Worm (Caenorhabditis elegans): ENCODE results near the gene Y66D12A.6.

Gene Y66D12A.6

DNA sequence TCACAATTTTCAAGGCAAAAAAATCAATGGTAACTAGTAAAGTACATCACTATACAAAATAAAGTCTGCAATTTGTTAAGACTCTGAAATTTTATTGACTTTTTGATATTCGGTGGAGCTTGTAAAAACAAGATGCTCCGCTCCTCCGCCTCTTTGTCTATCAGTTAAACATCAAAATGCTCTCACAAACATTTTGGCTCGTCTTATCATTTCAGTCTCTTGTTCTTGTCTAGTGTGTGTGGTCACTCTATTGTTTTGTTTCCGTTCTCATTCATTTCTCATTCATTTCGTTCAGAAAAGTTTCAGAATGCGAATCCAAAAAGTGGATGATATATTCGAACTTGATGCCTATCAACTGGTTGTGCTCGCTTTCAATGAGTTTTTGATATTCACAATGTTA, 33.1 kb downstream of the Y66D12A.6 start, which contains the start of gene Y66D12A.13:
Gene Y66D12A.13 (plus strand): TSS at position 301 of the 400 bp plus-strand sequence.
- TF ChIP-seq him-1 (tag; optimal IDR thresholded peaks at IDR 0.05) (no peak), dao-5 (tag; optimal IDR thresholded peaks at IDR 0.05) (no peak), W03F9.2 (tag; optimal IDR thresholded peaks at IDR 0.05) (no peak)

DNA sequence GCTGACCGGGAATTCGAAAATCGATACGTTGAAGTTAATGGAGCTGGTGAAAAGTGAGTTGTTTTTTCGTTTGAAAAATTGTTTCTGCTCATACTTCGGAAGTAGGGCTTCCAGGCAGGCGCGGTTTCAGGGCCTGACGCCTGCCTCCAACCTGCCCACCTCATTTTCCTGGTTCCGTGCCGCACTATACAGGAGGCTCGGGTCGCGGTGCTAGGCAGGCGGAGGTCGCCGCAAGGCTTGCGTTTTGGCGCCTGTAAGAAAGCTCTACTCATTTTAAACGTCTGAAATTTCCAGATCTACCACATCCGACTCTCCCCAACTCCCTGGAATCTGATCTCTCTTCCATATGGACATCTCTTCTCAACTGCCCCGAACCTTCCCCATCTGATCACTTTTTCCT, 36.3 kb downstream of the Y66D12A.6 start:
- TF ChIP-seq dao-5 (tag; optimal IDR thresholded peaks at IDR 0.05) (no peak), him-1 (tag; optimal IDR thresholded peaks at IDR 0.05) (no peak), W03F9.2 (tag; optimal IDR thresholded peaks at IDR 0.05) (no peak)

DNA sequence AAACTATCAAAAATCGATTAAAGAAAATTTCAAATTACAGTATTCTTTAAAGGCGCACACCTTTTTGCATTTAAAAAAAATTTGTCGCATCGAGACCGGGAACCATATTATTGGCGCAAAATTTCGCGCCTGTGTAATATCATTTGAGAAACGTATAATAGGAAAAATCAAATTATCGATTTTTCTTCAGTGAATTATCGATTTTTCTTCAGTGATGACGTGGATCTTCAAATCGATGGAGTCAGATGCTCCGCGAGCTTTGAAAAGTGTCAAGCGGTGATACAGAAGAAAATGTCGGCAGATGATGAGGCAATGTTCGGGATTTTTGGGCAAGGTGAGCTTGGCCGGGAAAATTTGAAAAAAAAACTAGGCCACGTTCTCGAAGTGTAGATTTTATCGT, 45.7 kb downstream of the Y66D12A.6 start:
- TF ChIP-seq him-1 (tag; optimal IDR thresholded peaks at IDR 0.05) = no peak
- no peak for TF ChIP-seq W03F9.2 (tag; optimal IDR thresholded peaks at IDR 0.05)
- TF ChIP-seq dao-5 (tag; optimal IDR thresholded peaks at IDR 0.05) = no peak

DNA sequence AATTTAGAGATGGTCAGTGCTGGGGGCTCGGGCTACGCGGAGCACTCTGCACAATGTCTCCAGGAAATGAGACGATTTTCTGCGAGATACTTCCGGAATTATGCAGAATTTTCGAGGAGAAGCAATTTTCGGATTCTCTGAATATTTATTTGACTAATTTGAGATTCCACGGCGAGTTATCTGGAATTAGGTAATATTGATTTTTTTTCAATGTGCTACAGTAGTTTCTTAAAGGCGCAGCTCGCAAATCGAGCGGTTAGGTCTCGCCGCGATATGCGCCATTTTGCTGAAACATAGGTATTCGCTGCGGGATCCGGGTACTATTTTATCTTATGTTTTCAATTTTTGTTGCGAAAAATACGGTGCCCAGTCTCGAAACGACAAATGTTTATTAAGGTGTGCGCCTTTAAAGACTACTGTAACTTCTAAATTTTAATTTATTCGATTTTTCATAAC, 46.5 kb downstream of the Y66D12A.6 start, which contains the start of gene nrps-1:
Gene nrps-1 (plus strand): TSS at position 51 of the 456 bp plus-strand sequence.
- TF ChIP-seq dao-5 (tag; optimal IDR thresholded peaks at IDR 0.05) (no peak), him-1 (tag; optimal IDR thresholded peaks at IDR 0.05) (no peak), W03F9.2 (tag; optimal IDR thresholded peaks at IDR 0.05) (no peak)

All from whole organism, L4/young adult.